Worm (Caenorhabditis elegans) whole organism, L2 larva: ENCODE data around the gene ugt-32.

ENCODE experiments used
- ceh-82 ChIP-seq: fragments of 150-350 bp; optimal IDR thresholded peaks from 2 replicates; lab custom pipeline; 2014; ENCODE audit warnings: missing biosample characterization, missing genetic modification characterization
- dmd-4 ChIP-seq: sonication (generic microtip); optimal IDR thresholded peaks from 2 replicates; lab custom pipeline; 2017; ENCODE audit warnings: missing biosample characterization, missing genetic modification characterization
- elt-3 ChIP-seq: sonication (generic microtip); optimal IDR thresholded peaks from 2 replicates; lab custom pipeline; 2017; ENCODE audit warnings: missing biosample characterization, missing genetic modification characterization
- nhr-6 ChIP-seq: fragments of 150-350 bp; optimal IDR thresholded peaks from 2 replicates; lab custom pipeline; 2014; ENCODE audit warnings: missing biosample characterization, missing genetic modification characterization
- snpc-4 ChIP-seq: fragments of 150-350 bp; optimal IDR thresholded peaks from 2 replicates; lab custom pipeline; 2014; ENCODE audit warnings: missing biosample characterization, missing genetic modification characterization
- unc-39 ChIP-seq: fragments of 150-350 bp; optimal IDR thresholded peaks from 2 replicates; lab custom pipeline; 2014; ENCODE audit warnings: missing biosample characterization, missing genetic modification characterization
- unc-55 ChIP-seq: fragments of 150-350 bp; sonication (generic microtip); optimal IDR thresholded peaks from 3 replicates; lab custom pipeline; 2014; ENCODE audit warnings: missing biosample characterization, missing genetic modification reagents, missing genetic modification characterization

DNA sequence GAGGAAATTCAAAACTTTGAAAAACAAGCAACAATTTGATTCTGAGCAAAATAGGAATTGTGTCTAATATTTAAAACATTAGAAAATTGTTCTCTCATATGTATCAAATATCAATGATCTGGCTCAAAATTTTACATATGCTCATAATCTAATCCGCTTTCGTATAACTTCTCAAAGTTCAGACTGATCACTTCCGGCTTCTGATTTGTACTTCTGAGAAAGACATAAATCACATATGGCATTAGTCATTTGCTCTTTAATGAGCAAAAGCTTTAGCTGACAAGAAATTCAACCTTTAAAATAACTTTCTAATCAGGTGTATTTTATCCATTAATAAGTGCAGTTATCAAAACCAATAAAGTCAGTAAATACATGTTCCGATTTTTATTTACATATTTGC is 12.1 kb upstream of the ugt-32 start:
- TF ChIP-seq unc-39 (tag; lab: Kevin White, UChicago) (no peak), ceh-82 (tag; lab: Kevin White, UChicago) (no peak), dmd-4 (no peak), snpc-4 (tag; lab: Kevin White, UChicago) (no peak), unc-55 (GFP tag; lab: Kevin White, UChicago) (no peak), nhr-6 (tag; lab: Kevin White, UChicago) (no peak), elt-3 (tag; lab: Kevin White, UChicago) (no peak)
